Worm (Caenorhabditis elegans): ENCODE data around the gene R07E5.19.

- TF ChIP-seq flt-1 (GFP tag; IDR thresholded peaks at IDR 0.05) (no peak), cog-1 (tag; optimal IDR thresholded peaks at IDR 0.05) (no peak), ztf-23 (GFP tag; IDR thresholded peaks at IDR 0.05) (no peak), ztf-29 (GFP tag; IDR thresholded peaks at IDR 0.05) (no peak), ref-1 (GFP tag; conservative IDR thresholded peaks at IDR 0.05) (no peak), med-1 (GFP tag; optimal IDR thresholded peaks at IDR 0.05; ENCODE audit: insufficient read depth) (no peak), tab-1 (GFP tag; IDR thresholded peaks at IDR 0.05) (no peak), klf-2 (GFP tag; conservative IDR thresholded peaks at IDR 0.05) (no peak), T22C8.4 (GFP tag; IDR thresholded peaks at IDR 0.05) (no peak)
These were observed 21.7 kb upstream of the R07E5.19 start, which contains the start of gene C28A5.2 for ce11 chrIII:4439493-4439983.

All from whole organism, midembryonic.